Fruit fly (Drosophila melanogaster): ENCODE data around the gene Marcal1.

Marcal1 gene

DNA sequence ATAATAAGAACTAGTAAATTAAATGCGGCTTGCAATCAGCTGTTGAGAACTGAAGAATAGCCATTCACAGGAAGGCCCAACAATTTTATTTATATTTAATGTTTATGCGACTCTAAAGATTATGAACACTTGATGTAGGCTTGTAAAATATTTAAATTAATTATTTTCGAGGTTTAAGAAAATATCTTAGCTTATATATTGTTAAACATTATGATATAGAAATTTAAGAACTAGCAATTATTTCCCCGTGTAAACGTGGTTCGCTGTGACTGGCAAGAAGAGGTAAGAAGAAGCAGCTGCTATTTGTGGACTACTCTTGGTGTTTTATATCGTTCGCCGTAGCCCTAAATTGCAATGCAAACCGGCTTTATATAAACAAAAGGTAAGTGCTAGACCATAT is 10.0 kb upstream of the Marcal1 start, which contains the start of the genes mRpL24 and betaggt-I (continued):
- peak; percentile 96 for TF ChIP-seq NFAT (GFP tag; IDR thresholded peaks at IDR 0.05)
- TF ChIP-seq dan (GFP tag; IDR thresholded peaks at IDR 0.05), result peak; percentile 33; the same call in 1 of the 2 replicates
- peak; percentile 84 for TF ChIP-seq CG17802 (tag; optimal IDR thresholded peaks at IDR 0.05)
- no peak for TF ChIP-seq vnd (GFP tag; IDR thresholded peaks at IDR 0.05; ENCODE audit: partially characterized antibody)
- TF ChIP-seq CG5953 (GFP tag; IDR thresholded peaks at IDR 0.05), result peak; percentile 97
- TF ChIP-seq sisA (GFP tag; IDR thresholded peaks at IDR 0.05), result peak; percentile 88
- peak; percentile 89 for TF ChIP-seq corto (GFP tag; optimal IDR thresholded peaks at IDR 0.05)
- peak; percentile 38 to 94 for TF ChIP-seq crp (GFP tag; optimal IDR thresholded peaks at IDR 0.05)
- TF ChIP-seq CG10543 (GFP tag; optimal IDR thresholded peaks at IDR 0.05), result peak; percentile 94
- TF ChIP-seq scrt (GFP tag; optimal IDR thresholded peaks at IDR 0.05), result peak; percentile 91
- peak; percentile 44 for TF ChIP-seq pfk (GFP tag; optimal IDR thresholded peaks at IDR 0.05)
- TF ChIP-seq stwl (tag; optimal IDR thresholded peaks at IDR 0.05), result peak; percentile 69
- 0 out of 4 replicates have a peak, but pooled peaks have one; percentile 25 for TF ChIP-seq Dll (GFP tag; IDR thresholded peaks at IDR 0.05; ENCODE audit: partially characterized antibody)
- TF ChIP-seq Usf (GFP tag; optimal IDR thresholded peaks at IDR 0.05), result peak; percentile 91
- no peak for TF ChIP-seq CG15479 (GFP tag; optimal IDR thresholded peaks at IDR 0.05)
- peak; percentile 42 for TF ChIP-seq en (GFP tag; optimal IDR thresholded peaks at IDR 0.05)
- TF ChIP-seq grn (GFP tag; optimal IDR thresholded peaks at IDR 0.05), result peak; percentile 56
- TF ChIP-seq CG2712 (tag; optimal IDR thresholded peaks at IDR 0.05), result peak; percentile 98
- TF ChIP-seq vvl (GFP tag; IDR thresholded peaks at IDR 0.05), result peak; percentile 99
- peak; percentile 87 for TF ChIP-seq CG9437 (GFP tag; optimal IDR thresholded peaks at IDR 0.05)
- no peak for TF ChIP-seq CG11723 (GFP tag; optimal IDR thresholded peaks at IDR 0.05)
- TF ChIP-seq ems (GFP tag; optimal IDR thresholded peaks at IDR 0.05), result peak; percentile 57
- no peak for TF ChIP-seq Opbp (GFP tag; IDR thresholded peaks at IDR 0.05; ENCODE audit: partially characterized antibody)
- TF ChIP-seq pho (GFP tag; optimal IDR thresholded peaks at IDR 0.05), result peak; percentile 89
- TF ChIP-seq ato (GFP tag; IDR thresholded peaks at IDR 0.05; ENCODE audit: partially characterized antibody), result no peak
- peak; percentile 85 for TF ChIP-seq CG2116 (GFP tag; optimal IDR thresholded peaks at IDR 0.05)
- TF ChIP-seq B-H2 (GFP tag; optimal IDR thresholded peaks at IDR 0.05), result peak; percentile 96
- peak; percentile 95 for TF ChIP-seq CG2889 (GFP tag; IDR thresholded peaks at IDR 0.05)
- peak; percentile 89 for TF ChIP-seq peb (GFP tag; IDR thresholded peaks at IDR 0.05)
- peak; percentile 84 for TF ChIP-seq CG8290 (GFP tag; optimal IDR thresholded peaks at IDR 0.05)
- TF ChIP-seq CG8290 (tag; optimal IDR thresholded peaks at IDR 0.05), result peak; percentile 9 to 74
- TF ChIP-seq Stat92E (GFP tag; optimal IDR thresholded peaks at IDR 0.05), result peak in 1 of 3 experiments; percentile 85
- peak in 1 of 2 experiments; percentile 92 for TF ChIP-seq Eip74EF (GFP tag; optimal IDR thresholded peaks at IDR 0.05)
- TF ChIP-seq CG2199 (GFP tag; IDR thresholded peaks at IDR 0.05), result peak; percentile 97
- TF ChIP-seq H15 (GFP tag; IDR thresholded peaks at IDR 0.05), result peak; percentile 96
- peak; percentile 70 for TF ChIP-seq CG3995 (GFP tag; optimal IDR thresholded peaks at IDR 0.05)
- TF ChIP-seq CG11560 (tag; IDR thresholded peaks at IDR 0.05), result peak; percentile 83
- TF ChIP-seq CG10209 (GFP tag; optimal IDR thresholded peaks at IDR 0.05), result peak; percentile 95
- peak; percentile 66 for TF ChIP-seq CG33213 (GFP tag; optimal IDR thresholded peaks at IDR 0.05)
- peak; percentile 87 for TF ChIP-seq exex (tag; optimal IDR thresholded peaks at IDR 0.05)
- TF ChIP-seq Gsc (GFP tag; IDR thresholded peaks at IDR 0.05), result peak; percentile 84
- peak; percentile 94 for TF ChIP-seq Blimp-1 (GFP tag; optimal IDR thresholded peaks at IDR 0.05)
- TF ChIP-seq CG13775 (GFP tag; optimal IDR thresholded peaks at IDR 0.05), result peak; percentile 97
- TF ChIP-seq aop (GFP tag; IDR thresholded peaks at IDR 0.05), result peak; percentile 87
- peak; percentile 97 for TF ChIP-seq bcd (GFP tag; optimal IDR thresholded peaks at IDR 0.05)
- peak; percentile 39 for TF ChIP-seq BEAF-32 (GFP tag; optimal IDR thresholded peaks at IDR 0.05)
- TF ChIP-seq Dfd (GFP tag; optimal IDR thresholded peaks at IDR 0.05), result no peak
- TF ChIP-seq toy (GFP tag; IDR thresholded peaks at IDR 0.05), result peak; percentile 88
- peak; percentile 94 for TF ChIP-seq Oli (tag; optimal IDR thresholded peaks at IDR 0.05)
- TF ChIP-seq gt (GFP tag; IDR thresholded peaks at IDR 0.05), result peak; percentile 90

All from whole organism, embryonic.